Fruit fly (Drosophila melanogaster) whole organism, embryonic: Measurements from ENCODE around the gene CG17612.

Experiments
- Awh ChIP-seq: fragments of 200-800 bp; sonication (Bioruptor generic); IDR thresholded peaks from 2 replicates; pipeline ENCODE4, ENCODE4 v1.3.6; 2022; ENCODE audit warnings: missing biosample characterization, missing genetic modification characterization
- B-H1 ChIP-seq: fragments of 200-800 bp; sonication (Bioruptor generic); IDR thresholded peaks from 3 replicates; pipeline ENCODE4 v1.3.6; 2022; ENCODE audit warnings: missing biosample characterization, missing genetic modification characterization
- CG10366 ChIP-seq: fragments of 200-800 bp; sonication (Bioruptor generic); IDR thresholded peaks from 2 replicates; pipeline ENCODE4 v1.3.6; 2022; ENCODE audit warnings: missing biosample characterization, missing genetic modification characterization
- CG10959 ChIP-seq: fragments of 200-800 bp; sonication (Bioruptor generic); IDR thresholded peaks from 2 replicates; pipeline ENCODE4 v1.3.6; 2022; ENCODE audit warnings: missing biosample characterization, missing genetic modification characterization
- CG11247 ChIP-seq: fragments of 200-800 bp; sonication (Bioruptor generic); IDR thresholded peaks from 2 replicates; pipeline ENCODE4 v1.3.6; 2022; ENCODE audit warnings: missing biosample characterization, missing genetic modification characterization
- CG11504 ChIP-seq: fragments of 200-800 bp; sonication (Bioruptor generic); optimal IDR thresholded peaks from 3 replicates; lab custom pipeline; 2019; ENCODE audit warnings: missing biosample characterization, mild to moderate bottlenecking, missing genetic modification characterization, moderate library complexity
- CG11696 ChIP-seq: fragments of 200-800 bp; sonication (Bioruptor generic); IDR thresholded peaks from 2 replicates; pipeline ENCODE4 v1.3.6; 2022; ENCODE audit warnings: missing biosample characterization, missing genetic modification characterization
- CG12155 ChIP-seq: fragments of 200-800 bp; sonication (Bioruptor generic); optimal IDR thresholded peaks from 3 replicates; lab custom pipeline; 2016; ENCODE audit warnings: missing biosample characterization, missing genetic modification characterization
- CG14441 ChIP-seq: fragments of 200-800 bp; sonication (Bioruptor generic); IDR thresholded peaks from 2 replicates; pipeline ENCODE4 v1.3.6; 2022; ENCODE audit warnings: missing biosample characterization, missing genetic modification characterization
- CG1602 ChIP-seq: fragments of 200-800 bp; sonication (Bioruptor generic); optimal IDR thresholded peaks from 3 replicates; lab custom pipeline; 2016; ENCODE audit warnings: missing biosample characterization, missing genetic modification characterization
- CG1603 ChIP-seq: fragments of 200-800 bp; sonication (Bioruptor generic); optimal IDR thresholded peaks from 2 replicates; lab custom pipeline; 2019; ENCODE audit warnings: missing biosample characterization, mild to moderate bottlenecking, missing genetic modification characterization, moderate library complexity
- CG16779 ChIP-seq: fragments of 200-800 bp; sonication (Bioruptor generic); IDR thresholded peaks from 2 replicates; pipeline ENCODE4 v1.3.6; 2022; ENCODE audit warnings: missing biosample characterization, missing genetic modification characterization
- CG1832 ChIP-seq: fragments of 200-800 bp; sonication (Bioruptor generic); optimal IDR thresholded peaks from 2 replicates; lab custom pipeline; 2017; ENCODE audit warnings: missing biosample characterization, mild to moderate bottlenecking, missing genetic modification characterization, inconsistent platforms
- CG32532 ChIP-seq: fragments of 200-800 bp; sonication (Bioruptor generic); IDR thresholded peaks from 2 replicates; pipeline ENCODE4 v1.3.6; 2022; ENCODE audit warnings: missing biosample characterization, missing genetic modification characterization
- CG4820 ChIP-seq: fragments of 200-800 bp; sonication (Bioruptor generic); optimal IDR thresholded peaks from 3 replicates; lab custom pipeline; 2016; ENCODE audit warnings: missing biosample characterization, missing genetic modification characterization
- CG6272 ChIP-seq: fragments of 200-800 bp; sonication (Bioruptor generic); IDR thresholded peaks from 2 replicates; pipeline ENCODE4 v1.3.6; 2022; ENCODE audit warnings: missing biosample characterization, missing genetic modification characterization
- CG6654 ChIP-seq: fragments of 200-800 bp; sonication (Bioruptor generic); optimal IDR thresholded peaks from 2 replicates; lab custom pipeline; 2017; ENCODE audit warnings: missing biosample characterization, mild to moderate bottlenecking, missing genetic modification characterization
- CG9932 ChIP-seq: fragments of 200-800 bp; sonication (Bioruptor generic); IDR thresholded peaks from 2 replicates; pipeline ENCODE4 v1.3.6; 2022; ENCODE audit warnings: missing biosample characterization, missing genetic modification characterization
- CTCF ChIP-seq: fragments of 200-800 bp; sonication (Bioruptor generic); optimal IDR thresholded peaks from 2 replicates; lab custom pipeline; 2017; ENCODE audit warnings: missing biosample characterization, mild to moderate bottlenecking, missing genetic modification characterization, moderate library complexity
- D ChIP-seq, 2 experiments: fragments of 200-800 bp in 1 of 2; fragments of >200 bp in 1 of 2; sonication (Bioruptor generic) in 1 of 2; optimal IDR thresholded peaks; 2 replicates in 1 of 2; 3 replicates in 1 of 2; lab custom pipeline; 2017; ENCODE audit warnings: mild to moderate bottlenecking in 1 of 2, missing biosample characterization in 1 of 2, missing genetic modification characterization in 1 of 2, missing genetic modification reagents in 1 of 2
- GATAe ChIP-seq: fragments of 200-800 bp; sonication (Bioruptor generic); conservative IDR thresholded peaks from 2 replicates; pipeline ENCODE4 v1.3.6; 2022; ENCODE audit warnings: missing biosample characterization, missing genetic modification characterization
- HLH3B ChIP-seq: fragments of 200-800 bp; sonication (Bioruptor generic); IDR thresholded peaks from 2 replicates; pipeline ENCODE4 v1.3.6; 2022; ENCODE audit warnings: missing biosample characterization, missing genetic modification characterization
- HLH4C ChIP-seq: fragments of 200-800 bp; sonication (Bioruptor generic); IDR thresholded peaks from 3 replicates; pipeline ENCODE4 v1.3.6; 2022; ENCODE audit warnings: missing biosample characterization, missing genetic modification characterization; ENCODE audit not compliant: partially characterized antibody
- Pdp1 ChIP-seq, 2 experiments: fragments of 200-800 bp; sonication (Bioruptor generic); optimal IDR thresholded peaks; 3 replicates each; lab custom pipeline; 2016; ENCODE audit warnings: missing biosample characterization in 2 of 2, missing genetic modification characterization in 2 of 2, mild to moderate bottlenecking in 1 of 2, moderate library complexity in 1 of 2
- Ptx1 ChIP-seq: fragments of 200-800 bp; sonication (Bioruptor generic); IDR thresholded peaks from 2 replicates; pipeline ENCODE4 v1.3.6; 2022; ENCODE audit warnings: missing biosample characterization, missing genetic modification characterization
- Ravus ChIP-seq: fragments of 200-800 bp; sonication (Bioruptor generic); IDR thresholded peaks from 2 replicates; pipeline ENCODE4 v1.3.6; 2022; ENCODE audit warnings: missing biosample characterization, missing genetic modification characterization
- Rfx ChIP-seq: fragments of 200-800 bp; sonication (Bioruptor generic); IDR thresholded peaks from 2 replicates; pipeline ENCODE4 v1.3.6; 2022; ENCODE audit warnings: missing biosample characterization, missing genetic modification characterization
- Six4 ChIP-seq: fragments of 200-800 bp; sonication (Bioruptor generic); optimal IDR thresholded peaks from 2 replicates; lab custom pipeline; 2016; ENCODE audit warnings: missing biosample characterization, missing genetic modification characterization
- Xbp1 ChIP-seq: fragments of 200-800 bp; sonication (Bioruptor generic); optimal IDR thresholded peaks from 3 replicates; lab custom pipeline; 2016; ENCODE audit warnings: missing biosample characterization, mild to moderate bottlenecking, missing genetic modification characterization
- ara ChIP-seq: fragments of 200-800 bp; sonication (Bioruptor generic); IDR thresholded peaks from 2 replicates; pipeline ENCODE4 v1.3.6; 2022; ENCODE audit warnings: missing biosample characterization, missing genetic modification characterization
- ci ChIP-seq: fragments of 200-800 bp; sonication (Bioruptor generic); IDR thresholded peaks from 3 replicates; pipeline ENCODE4 v1.3.6; 2022; ENCODE audit warnings: missing biosample characterization, missing genetic modification characterization
- croc ChIP-seq: fragments of 200-800 bp; sonication (Bioruptor generic); conservative IDR thresholded peaks from 3 replicates; pipeline ENCODE4 v1.3.6; 2022; ENCODE audit warnings: missing biosample characterization, missing genetic modification characterization
- danr ChIP-seq: fragments of 200-800 bp; sonication (Bioruptor generic); IDR thresholded peaks from 2 replicates; pipeline ENCODE4 v1.3.6; 2022; ENCODE audit warnings: missing biosample characterization, missing genetic modification characterization
- dimm ChIP-seq: fragments of 200-800 bp; sonication (Bioruptor generic); IDR thresholded peaks from 2 replicates; pipeline ENCODE4 v1.3.6; 2022; ENCODE audit warnings: missing biosample characterization, missing genetic modification characterization
- dmrt99B ChIP-seq: fragments of 200-800 bp; sonication (Bioruptor generic); optimal IDR thresholded peaks from 2 replicates; lab custom pipeline; 2018; ENCODE audit warnings: missing biosample characterization, mild to moderate bottlenecking, missing genetic modification characterization, moderate library complexity
- onecut ChIP-seq: fragments of 200-800 bp; sonication (Bioruptor generic); IDR thresholded peaks from 2 replicates; pipeline ENCODE4 v1.3.6; 2022; ENCODE audit warnings: missing biosample characterization, missing genetic modification characterization
- otp ChIP-seq: fragments of 200-800 bp; sonication (Bioruptor generic); IDR thresholded peaks from 3 replicates; pipeline ENCODE4, ENCODE4 v1.3.6; 2022; ENCODE audit warnings: missing biosample characterization, missing genetic modification characterization
- pan ChIP-seq, 4 experiments: fragments of >200 bp in 3 of 4; fragments of 200-800 bp in 1 of 4; sonication (Bioruptor generic) in 1 of 4; optimal IDR thresholded peaks in 3 of 4; IDR thresholded peaks in 1 of 4; 2 replicates each; pipeline versions ENCODE4 v1.3.6 to Lab custom; 2017 to 2022; ENCODE audit warnings: missing biosample characterization in 2 of 4, missing genetic modification characterization in 2 of 4, mixed read lengths in 1 of 4
- prd ChIP-seq, 3 experiments: fragments of >200 bp in 2 of 3; fragments of 200-800 bp in 1 of 3; sonication (Bioruptor generic) in 1 of 3; optimal IDR thresholded peaks in 2 of 3; IDR thresholded peaks in 1 of 3; 2 replicates in 2 of 3; 3 replicates in 1 of 3; pipeline versions ENCODE4 v1.3.6 to Lab custom; 2017 to 2022; ENCODE audit warnings: missing biosample characterization in 1 of 3, missing genetic modification characterization in 1 of 3
- ranshi ChIP-seq: fragments of 200-800 bp; sonication (Bioruptor generic); IDR thresholded peaks from 2 replicates; pipeline ENCODE4 v1.3.6; 2022; ENCODE audit warnings: missing biosample characterization, missing genetic modification characterization
- salm ChIP-seq: fragments of 200-800 bp; sonication (Bioruptor generic); optimal IDR thresholded peaks from 2 replicates; lab custom pipeline; 2018; ENCODE audit warnings: missing biosample characterization, mild to moderate bottlenecking, missing genetic modification characterization
- scrt ChIP-seq: fragments of 200-800 bp; sonication (Bioruptor generic); optimal IDR thresholded peaks from 2 replicates; lab custom pipeline; 2018; ENCODE audit warnings: missing biosample characterization, mild to moderate bottlenecking, missing genetic modification characterization, moderate library complexity
- sens ChIP-seq: fragments of 200-800 bp; sonication (Bioruptor generic); peaks from one replicate; lab custom pipeline; 2016; ENCODE audit warnings: missing biosample characterization, missing genetic modification characterization
- sr ChIP-seq: fragments of 200-800 bp; sonication (Bioruptor generic); IDR thresholded peaks from 3 replicates; pipeline ENCODE4 v1.3.6; 2022; ENCODE audit warnings: missing biosample characterization, missing genetic modification characterization
- stc ChIP-seq: fragments of 200-800 bp; sonication (Bioruptor generic); IDR thresholded peaks from 2 replicates; pipeline ENCODE4 v1.3.6; 2022; ENCODE audit warnings: missing biosample characterization, missing genetic modification characterization
- tin ChIP-seq: fragments of 200-800 bp; sonication (Bioruptor generic); optimal IDR thresholded peaks from 3 replicates; lab custom pipeline; 2016; ENCODE audit warnings: missing biosample characterization, missing genetic modification characterization
- trh ChIP-seq: fragments of 200-800 bp; sonication (Bioruptor generic); optimal IDR thresholded peaks from 2 replicates; lab custom pipeline; 2016; ENCODE audit warnings: missing biosample characterization, missing genetic modification characterization
- ttk ChIP-seq: fragments of 200-800 bp; sonication (Bioruptor generic); IDR thresholded peaks from 2 replicates; pipeline ENCODE4 v2.1.2; 2022; ENCODE audit warnings: missing biosample characterization, missing genetic modification characterization
- tup ChIP-seq: fragments of 200-800 bp; sonication (Bioruptor generic); optimal IDR thresholded peaks from 2 replicates; lab custom pipeline; 2016; ENCODE audit warnings: missing biosample characterization, mild to moderate bottlenecking, missing genetic modification characterization, moderate library complexity

The CG17612 gene

DNA sequence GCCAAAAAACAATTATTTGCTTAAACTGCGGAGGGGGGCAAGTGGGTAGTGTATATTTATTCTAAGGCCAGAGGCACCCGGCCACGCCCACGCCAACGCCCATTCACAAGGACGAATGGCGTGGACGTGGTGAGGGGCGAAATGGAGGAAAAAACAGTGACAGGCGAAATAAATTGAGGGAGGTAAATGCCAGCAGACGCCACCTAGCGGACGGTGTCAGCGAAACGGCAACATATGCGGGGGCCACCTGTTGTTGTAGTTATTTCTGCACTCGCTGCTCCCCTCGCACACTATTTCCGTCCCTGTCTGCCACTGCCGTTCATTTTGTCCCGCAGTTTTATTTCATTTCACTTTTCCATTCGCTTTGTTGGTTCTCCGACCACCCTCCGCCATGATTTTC lies 35.4 kb upstream of the CG17612 start (continued):
- no peak for TF ChIP-seq Six4 (GFP tag; lab: Kevin White, UChicago)
- TF ChIP-seq Ravus (GFP tag; lab: Robert Waterston, UW), result no peak
- TF ChIP-seq CG1602 (GFP tag; lab: Kevin White, UChicago), result no peak
- TF ChIP-seq CG11247 (GFP tag; lab: Robert Waterston, UW), result peak; percentile 44; the same call in 1 of the 2 replicates
- TF ChIP-seq CG32532 (GFP tag; lab: Robert Waterston, UW), result peak; percentile 45; the same call in 1 of the 2 replicates
- TF ChIP-seq GATAe (GFP tag; lab: Robert Waterston, UW), result no peak
- TF ChIP-seq ci (GFP tag; lab: Robert Waterston, UW), result peak; percentile 52; the same call in 1 of the 3 replicates
- TF ChIP-seq CG10366 (GFP tag; lab: Robert Waterston, UW), result peak; percentile 38
- 0 out of 2 replicates have a peak, but pooled peaks have one; percentile 8 for TF ChIP-seq Rfx (GFP tag; lab: Robert Waterston, UW)
- no peak for TF ChIP-seq prd (optimal IDR thresholded peaks at IDR 0.05; lab: Kevin White, UChicago)
- no peak for TF ChIP-seq prd (GFP tag; IDR thresholded peaks at IDR 0.05; lab: Robert Waterston, UW)
- no peak for TF ChIP-seq tup (GFP tag; lab: Kevin White, UChicago)
- peak; percentile 18 for TF ChIP-seq dmrt99B (tag; lab: Kevin White, UChicago)
- 0 out of 2 replicates have a peak, but pooled peaks have one; percentile 20 for TF ChIP-seq Awh (GFP tag; lab: Robert Waterston, UW)
- TF ChIP-seq CG1832, result peak; percentile 34
- 0 out of 3 replicates have a peak, but pooled peaks have one; percentile 42 for TF ChIP-seq otp (GFP tag; lab: Robert Waterston, UW)
- TF ChIP-seq onecut, result peak; percentile 33; the same call in 1 of the 2 replicates
- TF ChIP-seq ranshi (GFP tag; lab: Robert Waterston, UW), result 0 out of 2 replicates have a peak, but pooled peaks have one; percentile 11
- no peak for TF ChIP-seq CG16779 (GFP tag; lab: Robert Waterston, UW)
- peak; percentile 33; the same call in 1 of the 2 replicates for TF ChIP-seq ara
- peak; percentile 25 for TF ChIP-seq CG1603 (tag; lab: Kevin White, UChicago)
- peak; percentile 39; the same call in 1 of the 2 replicates for TF ChIP-seq Ptx1 (GFP tag; lab: Robert Waterston, UW)
- TF ChIP-seq HLH3B (GFP tag; lab: Robert Waterston, UW), result 0 out of 2 replicates have a peak, but pooled peaks have one; percentile 15
- no peak for TF ChIP-seq pan (optimal IDR thresholded peaks at IDR 0.05; lab: Kevin White, UChicago)
- TF ChIP-seq pan (GFP tag; optimal IDR thresholded peaks at IDR 0.05 in 1 of 2, IDR thresholded peaks at IDR 0.05 in 1 of 2), result peak in 1 of 2 experiments; percentile 31
- no peak for TF ChIP-seq CG6654 (GFP tag; lab: Kevin White, UChicago)
- 0 out of 2 replicates have a peak, but pooled peaks have one; percentile 38 for TF ChIP-seq ttk (GFP tag; lab: Robert Waterston, UW)
- TF ChIP-seq CG10959, result peak; percentile 34; the same call in 1 of the 2 replicates
- TF ChIP-seq CG11504 (tag; lab: Kevin White, UChicago), result no peak
- TF ChIP-seq dimm (GFP tag; lab: Robert Waterston, UW), result 0 out of 2 replicates have a peak, but pooled peaks have one; percentile 33
- no peak for TF ChIP-seq CG4820
- TF ChIP-seq sr (GFP tag; lab: Robert Waterston, UW), result peak; percentile 59; the same call in 1 of the 3 replicates
- TF ChIP-seq CG12155, result no peak
- TF ChIP-seq stc, result peak; percentile 53
- TF ChIP-seq D (optimal IDR thresholded peaks at IDR 0.05; lab: Kevin White, UChicago), result no peak
- TF ChIP-seq D (GFP tag; optimal IDR thresholded peaks at IDR 0.05; lab: Kevin White, UChicago), result peak; percentile 15
- TF ChIP-seq HLH4C (GFP tag; lab: Robert Waterston, UW), result no peak
- peak; percentile 12; the same call in 1 of the 3 replicates for TF ChIP-seq B-H1 (GFP tag; lab: Robert Waterston, UW)
- TF ChIP-seq CG11696 (GFP tag; lab: Robert Waterston, UW), result no peak
- peak; percentile 13; the same call in 1 of the 3 replicates for TF ChIP-seq croc (GFP tag; lab: Robert Waterston, UW)
- TF ChIP-seq CG9932 (GFP tag; lab: Robert Waterston, UW), result 0 out of 2 replicates have a peak, but pooled peaks have one; percentile 16
- TF ChIP-seq trh, result no peak
- TF ChIP-seq salm, result no peak
- TF ChIP-seq scrt (GFP tag; lab: Kevin White, UChicago), result peak; percentile 48
- TF ChIP-seq CG14441 (GFP tag; lab: Robert Waterston, UW), result peak; percentile 42; the same call in 1 of the 2 replicates
- TF ChIP-seq Xbp1, result peak; percentile 1
- peak; percentile 38 for TF ChIP-seq CG6272
- TF ChIP-seq sens, result peak; percentile 54
- TF ChIP-seq tin, result peak; percentile 18
- peak in 1 of 2 experiments; percentile 10 for TF ChIP-seq Pdp1 (GFP tag; optimal IDR thresholded peaks at IDR 0.05; lab: Kevin White, UChicago)
- peak; percentile 94 for TF ChIP-seq CTCF (GFP tag; lab: Kevin White, UChicago)
- no peak for TF ChIP-seq danr (GFP tag; lab: Robert Waterston, UW)
